Worm (Caenorhabditis elegans) whole organism, late embryonic: ENCODE measurements around the gene C35D10.5.

Experiments
- ceh-9 ChIP-seq: sonication (generic microtip); optimal IDR thresholded peaks from 2 replicates; lab custom pipeline; 2016; ENCODE audit warnings: mild to moderate bottlenecking, missing genetic modification characterization, inconsistent platforms, missing compliant biosample characterization
- che-1 ChIP-seq: sonication (generic microtip); optimal IDR thresholded peaks from 2 replicates; lab custom pipeline; 2016; ENCODE audit warnings: mild to moderate bottlenecking, missing genetic modification characterization, missing compliant biosample characterization
- fax-1 ChIP-seq: sonication (generic microtip); optimal IDR thresholded peaks from 2 replicates; lab custom pipeline; 2016; ENCODE audit warnings: missing genotype, missing genetic modification characterization, missing compliant biosample characterization
- fkh-10 ChIP-seq: fragments of 150-350 bp; optimal IDR thresholded peaks from 2 replicates; lab custom pipeline; 2014; ENCODE audit warnings: missing biosample characterization, missing genetic modification reagents, missing genetic modification characterization
- lim-6 ChIP-seq: sonication (generic microtip); optimal IDR thresholded peaks from 2 replicates; lab custom pipeline; 2016; ENCODE audit warnings: missing genetic modification characterization, missing compliant biosample characterization
- lin-11 ChIP-seq: fragments of 200-800 bp; sonication (Bioruptor generic); optimal IDR thresholded peaks from 2 replicates; lab custom pipeline; 2018; ENCODE audit warnings: mild to moderate bottlenecking, missing genetic modification characterization, missing compliant biosample characterization
- mec-3 ChIP-seq: sonication (generic microtip); optimal IDR thresholded peaks from 2 replicates; lab custom pipeline; 2016; ENCODE audit warnings: borderline replicate concordance, missing genetic modification characterization, missing compliant biosample characterization
- nhr-11 ChIP-seq: fragments of 150-350 bp; optimal IDR thresholded peaks from 2 replicates; lab custom pipeline; 2014; ENCODE audit warnings: missing biosample characterization, missing genetic modification characterization
- pqm-1 ChIP-seq: sonication (generic microtip); optimal IDR thresholded peaks from 2 replicates; lab custom pipeline; 2016; ENCODE audit warnings: missing genetic modification characterization, missing compliant biosample characterization
- sdc-2 ChIP-seq: sonication (generic microtip); optimal IDR thresholded peaks from 2 replicates; lab custom pipeline; 2016; ENCODE audit warnings: missing genotype, missing genetic modification characterization, missing compliant biosample characterization
- sox-4 ChIP-seq: sonication (generic microtip); optimal IDR thresholded peaks from 2 replicates; lab custom pipeline; 2017; ENCODE audit warnings: mild to moderate bottlenecking, missing genetic modification characterization, inconsistent platforms, missing compliant biosample characterization
- zip-5 ChIP-seq: sonication (generic microtip); optimal IDR thresholded peaks from 2 replicates; lab custom pipeline; 2016; ENCODE audit warnings: missing genetic modification characterization, missing compliant biosample characterization

DNA sequence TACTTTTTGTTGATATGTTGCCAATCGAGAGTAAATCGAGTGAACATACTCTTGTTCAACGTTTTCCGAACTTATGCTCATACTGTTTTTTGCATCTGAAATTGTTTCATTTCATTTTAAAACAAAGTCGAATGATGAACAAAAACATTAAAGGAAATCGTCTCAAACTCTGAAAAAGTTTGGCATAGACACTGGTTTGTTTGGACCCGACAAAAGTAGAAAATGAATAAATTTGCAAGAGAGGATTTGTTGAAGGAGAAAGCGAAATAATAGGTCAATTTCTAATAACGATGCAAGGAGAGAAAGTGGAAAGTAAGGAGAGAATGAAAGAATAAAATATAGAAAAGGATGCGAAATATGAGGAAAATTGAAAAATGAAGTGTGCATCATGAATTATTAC is 12.5 kb downstream of the C35D10.5 start, which contains the start of gene C35D10.12:
- no peak for TF ChIP-seq mec-3 (tag; lab: Kevin White, UChicago)
- TF ChIP-seq nhr-11 (tag; lab: Kevin White, UChicago), result no peak
- no peak for TF ChIP-seq lin-11 (tag; lab: Kevin White, UChicago)
- TF ChIP-seq che-1 (tag; lab: Kevin White, UChicago), result no peak
- TF ChIP-seq sox-4 (tag; lab: Kevin White, UChicago), result no peak
- TF ChIP-seq sdc-2 (tag; lab: Kevin White, UChicago), result no peak
- TF ChIP-seq zip-5 (tag; lab: Kevin White, UChicago), result no peak
- TF ChIP-seq ceh-9 (tag; lab: Kevin White, UChicago), result no peak
- TF ChIP-seq lim-6 (tag; lab: Kevin White, UChicago), result no peak
- TF ChIP-seq fkh-10 (GFP tag; lab: Kevin White, UChicago), result no peak
- TF ChIP-seq fax-1, result no peak
- TF ChIP-seq pqm-1 (tag; lab: Kevin White, UChicago), result no peak
